Fruit fly (Drosophila melanogaster) whole organism, pupa: ENCODE data around the gene repo.

Experiments
- CG10348 ChIP-seq: fragments of 200-800 bp; sonication (Bioruptor generic); IDR thresholded peaks from 2 replicates; pipeline ENCODE4 v1.3.6; 2022; ENCODE audit warnings: missing biosample characterization, missing genetic modification characterization
- CG15710 ChIP-seq: fragments of 200-800 bp; sonication (Bioruptor generic); optimal IDR thresholded peaks from 2 replicates; lab custom pipeline; 2018; ENCODE audit warnings: missing biosample characterization, mild to moderate bottlenecking, missing genetic modification characterization, moderate library complexity
- CG34367 ChIP-seq: fragments of 200-800 bp; sonication (Bioruptor generic); optimal IDR thresholded peaks from 2 replicates; lab custom pipeline; 2018; ENCODE audit warnings: missing biosample characterization, mild to moderate bottlenecking, missing genetic modification characterization
- EcR ChIP-seq: fragments of 200-800 bp; sonication (Bioruptor generic); optimal IDR thresholded peaks from 3 replicates; lab custom pipeline; 2019; ENCODE audit warnings: missing biosample characterization, missing genetic modification characterization, mild to moderate bottlenecking, moderate library complexity, missing genetic modification reagents
- Snoo ChIP-seq: fragments of 200-800 bp; sonication (Bioruptor generic); optimal IDR thresholded peaks from 3 replicates; lab custom pipeline; 2017; ENCODE audit warnings: missing biosample characterization, mild to moderate bottlenecking, missing genetic modification characterization, inconsistent platforms
- gl ChIP-seq: fragments of 200-800 bp; sonication (Bioruptor generic); optimal IDR thresholded peaks from 2 replicates; lab custom pipeline; 2018; ENCODE audit warnings: missing biosample characterization, mild to moderate bottlenecking, missing genetic modification characterization
- rn ChIP-seq: fragments of 200-800 bp; sonication (Bioruptor generic); IDR thresholded peaks from 2 replicates; pipeline ENCODE4 v1.3.6; 2022; ENCODE audit warnings: missing biosample characterization, missing genetic modification characterization

DNA sequence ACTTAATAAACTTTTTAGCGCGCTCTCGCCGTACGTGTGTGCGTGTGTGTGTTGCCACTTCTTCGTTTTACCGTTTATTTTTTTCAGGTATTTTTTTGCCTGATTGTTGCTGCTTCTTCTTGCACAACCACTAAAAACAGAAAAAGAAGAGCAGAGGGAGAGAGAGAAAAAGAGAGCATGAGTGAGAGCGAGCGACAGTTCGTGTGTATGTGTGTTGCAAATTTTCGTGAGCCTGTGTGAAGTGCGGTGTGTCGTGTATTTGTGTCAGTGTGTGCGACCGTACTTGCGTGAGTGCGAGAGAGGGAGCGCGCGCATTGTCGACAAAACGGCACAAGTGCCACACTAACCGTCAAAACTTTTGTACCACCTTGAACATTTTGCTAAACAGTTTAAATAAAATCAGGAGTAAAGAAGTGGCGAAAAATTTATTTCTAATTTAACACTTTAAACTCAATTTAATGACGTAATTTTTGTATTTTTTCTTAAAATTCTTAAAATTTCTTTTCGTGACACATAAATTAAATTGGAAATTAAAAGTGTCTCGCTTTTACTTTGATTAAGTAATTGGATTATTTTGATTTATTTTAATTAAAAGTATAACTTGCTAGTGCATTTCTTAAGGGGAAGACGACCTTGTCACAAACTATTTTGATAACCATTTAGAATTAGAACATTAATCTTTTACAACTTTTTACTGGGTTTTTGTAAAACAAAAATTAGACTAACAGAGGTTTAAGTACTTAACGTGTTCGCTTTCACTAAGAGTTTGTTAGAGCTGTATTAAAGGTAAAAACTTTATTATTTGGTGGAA is 38.8 kb upstream of the repo start:
- TF ChIP-seq CG15710, result peak; percentile 72
- no peak for TF ChIP-seq rn (GFP tag; lab: Robert Waterston, UW)
- TF ChIP-seq CG34367 (tag; lab: Kevin White, UChicago), result peak; percentile 82
- peak; percentile 72 for TF ChIP-seq EcR (GFP tag; lab: Kevin White, UChicago)
- peak; percentile 97 for TF ChIP-seq gl (tag; lab: Kevin White, UChicago)
- peak; percentile 41 for TF ChIP-seq Snoo (tag; lab: Kevin White, UChicago)
- no peak for TF ChIP-seq CG10348 (GFP tag; lab: Robert Waterston, UW)
